Fruit fly (Drosophila melanogaster) whole organism, embryonic: ENCODE measurements around the gene goe.

Experiments used
- Atf-2 ChIP-seq: fragments of 200-800 bp; sonication (Bioruptor generic); optimal IDR thresholded peaks from 2 replicates; lab custom pipeline; 2016; ENCODE audit warnings: missing biosample characterization, missing genetic modification characterization
- Bgb ChIP-seq: fragments of 200-800 bp; sonication (Bioruptor generic); IDR thresholded peaks from 2 replicates; pipeline ENCODE4 v1.3.6; 2022; ENCODE audit warnings: missing biosample characterization, missing genetic modification characterization; ENCODE audit not compliant: partially characterized antibody
- Blimp-1 ChIP-seq: fragments of 200-800 bp; sonication (Bioruptor generic); optimal IDR thresholded peaks from 3 replicates; lab custom pipeline; 2018; ENCODE audit warnings: missing biosample characterization, missing genetic modification characterization, mild to moderate bottlenecking, moderate library complexity, missing genetic modification reagents
- CG10267 ChIP-seq: fragments of 200-800 bp; sonication (Bioruptor generic); optimal IDR thresholded peaks from 2 replicates; lab custom pipeline; 2018; ENCODE audit warnings: missing biosample characterization, mild to moderate bottlenecking, missing genetic modification characterization, moderate library complexity
- CG11504 ChIP-seq: fragments of 200-800 bp; sonication (Bioruptor generic); optimal IDR thresholded peaks from 3 replicates; lab custom pipeline; 2019; ENCODE audit warnings: missing biosample characterization, mild to moderate bottlenecking, missing genetic modification characterization, moderate library complexity
- CG13287 ChIP-seq: fragments of 200-800 bp; sonication (Bioruptor generic); IDR thresholded peaks from 2 replicates; pipeline ENCODE4 v1.3.6; 2022; ENCODE audit warnings: missing biosample characterization, missing genetic modification characterization; ENCODE audit not compliant: partially characterized antibody
- CG14441 ChIP-seq: fragments of 200-800 bp; sonication (Bioruptor generic); IDR thresholded peaks from 2 replicates; pipeline ENCODE4 v1.3.6; 2022; ENCODE audit warnings: missing biosample characterization, missing genetic modification characterization
- CG15073 ChIP-seq: fragments of 200-800 bp; sonication (Bioruptor generic); optimal IDR thresholded peaks from 2 replicates; lab custom pipeline; 2016; ENCODE audit warnings: missing biosample characterization, missing genetic modification characterization
- CG15696 ChIP-seq: fragments of 200-800 bp; sonication (Bioruptor generic); optimal IDR thresholded peaks from 2 replicates; lab custom pipeline; 2019; ENCODE audit warnings: missing biosample characterization, mild to moderate bottlenecking, missing genetic modification characterization, moderate library complexity
- CG32767 ChIP-seq: fragments of 200-800 bp; sonication (Bioruptor generic); IDR thresholded peaks from 2 replicates; pipeline ENCODE4 v1.3.6; 2022; ENCODE audit warnings: missing biosample characterization, missing genetic modification characterization
- CG3407 ChIP-seq: fragments of 200-800 bp; sonication (Bioruptor generic); optimal IDR thresholded peaks from 2 replicates; lab custom pipeline; 2018; ENCODE audit warnings: missing biosample characterization, mild to moderate bottlenecking, missing genetic modification characterization
- CG34376 ChIP-seq: fragments of 200-800 bp; sonication (Bioruptor generic); optimal IDR thresholded peaks from 2 replicates; lab custom pipeline; 2018; ENCODE audit warnings: missing biosample characterization, mild to moderate bottlenecking, missing genetic modification characterization
- CG43689 ChIP-seq: fragments of 200-800 bp; sonication (Bioruptor generic); IDR thresholded peaks from 2 replicates; pipeline ENCODE4 v1.3.6; 2022; ENCODE audit warnings: missing biosample characterization, missing genetic modification characterization
- CG8089 ChIP-seq: fragments of 200-800 bp; sonication (Bioruptor generic); optimal IDR thresholded peaks from 3 replicates; lab custom pipeline; 2016; ENCODE audit warnings: missing biosample characterization, missing genetic modification characterization
- CG8924 ChIP-seq: fragments of 200-800 bp; optimal IDR thresholded peaks from 3 replicates; lab custom pipeline; 2019; ENCODE audit warnings: missing biosample characterization, mild to moderate bottlenecking, missing genetic modification characterization, moderate library complexity
- CG9876 ChIP-seq: fragments of 200-800 bp; sonication (Bioruptor generic); optimal IDR thresholded peaks from 2 replicates; lab custom pipeline; 2016; ENCODE audit warnings: missing biosample characterization, missing genetic modification characterization
- Chrac-16 ChIP-seq: fragments of 200-800 bp; sonication (Bioruptor generic); optimal IDR thresholded peaks from 3 replicates; lab custom pipeline; 2016; ENCODE audit warnings: missing biosample characterization, missing genetic modification characterization
- CoRest ChIP-seq: fragments of 200-800 bp; sonication (Bioruptor generic); optimal IDR thresholded peaks from 3 replicates; lab custom pipeline; 2018; ENCODE audit warnings: missing biosample characterization, mild to moderate bottlenecking, missing genetic modification characterization, moderate library complexity
- Deaf1 ChIP-seq: fragments of 200-800 bp; optimal IDR thresholded peaks from 3 replicates; lab custom pipeline; 2019; ENCODE audit warnings: missing biosample characterization, mild to moderate bottlenecking, missing genetic modification characterization, moderate library complexity
- Doc2 ChIP-seq: fragments of 200-800 bp; sonication (Bioruptor generic); IDR thresholded peaks from 2 replicates; pipeline ENCODE4 v1.3.6; 2022; ENCODE audit warnings: missing biosample characterization, missing genetic modification characterization
- HLHmδ ChIP-seq: fragments of 200-800 bp; sonication (Bioruptor generic); optimal IDR thresholded peaks from 2 replicates; lab custom pipeline; 2018; ENCODE audit warnings: missing biosample characterization, mild to moderate bottlenecking, missing genetic modification characterization, moderate library complexity
- HmgZ ChIP-seq: fragments of 200-800 bp; sonication (Bioruptor generic); optimal IDR thresholded peaks from 2 replicates; lab custom pipeline; 2018; ENCODE audit warnings: missing biosample characterization, mild to moderate bottlenecking, missing genetic modification characterization
- Med ChIP-seq: fragments of 200-800 bp; sonication (Bioruptor generic); peaks from one replicate; lab custom pipeline; 2016; ENCODE audit warnings: missing biosample characterization, missing genetic modification characterization, mild to moderate bottlenecking, inconsistent platforms, moderate library complexity
- Nf-YB ChIP-seq: fragments of 200-800 bp; sonication (Bioruptor generic); optimal IDR thresholded peaks from 3 replicates; lab custom pipeline; 2019; ENCODE audit warnings: missing biosample characterization, mild to moderate bottlenecking, missing genetic modification characterization, moderate library complexity
- Oli ChIP-seq: fragments of 200-800 bp; sonication (Bioruptor generic); optimal IDR thresholded peaks from 2 replicates; lab custom pipeline; 2018; ENCODE audit warnings: missing biosample characterization, mild to moderate bottlenecking, missing genetic modification characterization, moderate library complexity
- PHDP ChIP-seq: fragments of 200-800 bp; sonication (Bioruptor generic); optimal IDR thresholded peaks from 3 replicates; lab custom pipeline; 2018; ENCODE audit warnings: missing biosample characterization, mild to moderate bottlenecking, missing genetic modification characterization, moderate library complexity
- Rx ChIP-seq: fragments of 200-800 bp; sonication (Bioruptor generic); IDR thresholded peaks from 2 replicates; pipeline ENCODE4 v1.3.6; 2022; ENCODE audit warnings: missing biosample characterization, missing genetic modification characterization
- Sox100B ChIP-seq: fragments of 200-800 bp; sonication (Bioruptor generic); optimal IDR thresholded peaks from 3 replicates; lab custom pipeline; 2018; ENCODE audit warnings: missing biosample characterization, mild to moderate bottlenecking, missing genetic modification characterization
- Ssrp ChIP-seq: fragments of 200-800 bp; sonication (Bioruptor generic); optimal IDR thresholded peaks from 2 replicates; lab custom pipeline; 2018; ENCODE audit warnings: missing biosample characterization, mild to moderate bottlenecking, missing genetic modification characterization, moderate library complexity
- Stat92E ChIP-seq, 3 experiments: fragments of >200 bp in 2 of 3; fragments of 200-800 bp in 1 of 3; sonication (Bioruptor generic) in 1 of 3; optimal IDR thresholded peaks; 2 replicates each; lab custom pipeline; 2017 to 2019; ENCODE audit warnings: missing biosample characterization in 3 of 3, missing genetic modification characterization in 3 of 3, mild to moderate bottlenecking in 1 of 3, moderate library complexity in 1 of 3
- Xbp1 ChIP-seq: fragments of 200-800 bp; sonication (Bioruptor generic); optimal IDR thresholded peaks from 3 replicates; lab custom pipeline; 2016; ENCODE audit warnings: missing biosample characterization, mild to moderate bottlenecking, missing genetic modification characterization
- bsh ChIP-seq, 2 experiments: fragments of 200-800 bp; sonication (Bioruptor generic); optimal IDR thresholded peaks; 2 replicates each; lab custom pipeline; 2017 to 2018; ENCODE audit warnings: mild to moderate bottlenecking in 2 of 2, missing biosample characterization in 2 of 2, missing genetic modification characterization in 2 of 2, moderate library complexity in 1 of 2
- dimm ChIP-seq: fragments of 200-800 bp; sonication (Bioruptor generic); IDR thresholded peaks from 2 replicates; pipeline ENCODE4 v1.3.6; 2022; ENCODE audit warnings: missing biosample characterization, missing genetic modification characterization
- dmrt99B ChIP-seq: fragments of 200-800 bp; sonication (Bioruptor generic); optimal IDR thresholded peaks from 2 replicates; lab custom pipeline; 2018; ENCODE audit warnings: missing biosample characterization, mild to moderate bottlenecking, missing genetic modification characterization, moderate library complexity
- gro ChIP-seq: fragments of 200-800 bp; sonication (Bioruptor generic); optimal IDR thresholded peaks from 2 replicates; lab custom pipeline; 2016; ENCODE audit warnings: missing biosample characterization, missing genetic modification characterization
- inv ChIP-seq: fragments of 200-800 bp; sonication (Bioruptor generic); IDR thresholded peaks from 2 replicates; pipeline ENCODE4 v1.3.6; 2022; ENCODE audit warnings: missing biosample characterization, missing genetic modification characterization; ENCODE audit not compliant: partially characterized antibody
- klu ChIP-seq: fragments of 200-800 bp; sonication (Bioruptor generic); IDR thresholded peaks from 2 replicates; pipeline ENCODE4 v1.3.6; 2022; ENCODE audit warnings: missing biosample characterization, missing genetic modification characterization
- kni ChIP-seq: fragments of 200-800 bp; sonication (Bioruptor generic); optimal IDR thresholded peaks from 3 replicates; lab custom pipeline; 2017; ENCODE audit warnings: mild to moderate bottlenecking, missing biosample characterization, missing genetic modification reagents, missing genetic modification characterization
- nmo ChIP-seq: fragments of 200-800 bp; sonication (Bioruptor generic); optimal IDR thresholded peaks from 2 replicates; lab custom pipeline; 2018; ENCODE audit warnings: missing biosample characterization, mild to moderate bottlenecking, missing genetic modification characterization, moderate library complexity
- oc ChIP-seq: fragments of 200-800 bp; sonication (Bioruptor generic); optimal IDR thresholded peaks from 2 replicates; lab custom pipeline; 2018; ENCODE audit warnings: missing biosample characterization, mild to moderate bottlenecking, missing genetic modification characterization, moderate library complexity
- otp ChIP-seq: fragments of 200-800 bp; sonication (Bioruptor generic); IDR thresholded peaks from 3 replicates; pipeline ENCODE4, ENCODE4 v1.3.6; 2022; ENCODE audit warnings: missing biosample characterization, missing genetic modification characterization
- pfk ChIP-seq: fragments of 200-800 bp; sonication (Bioruptor generic); optimal IDR thresholded peaks from 2 replicates; lab custom pipeline; 2018; ENCODE audit warnings: missing biosample characterization, mild to moderate bottlenecking, missing genetic modification characterization, moderate library complexity
- pzg ChIP-seq: fragments of 200-800 bp; sonication (Bioruptor generic); optimal IDR thresholded peaks from 3 replicates; lab custom pipeline; 2018; ENCODE audit warnings: missing biosample characterization, mild to moderate bottlenecking, missing genetic modification characterization, moderate library complexity
- sens-2 ChIP-seq: fragments of 200-800 bp; sonication (Bioruptor generic); IDR thresholded peaks from 2 replicates; pipeline ENCODE4 v1.3.6; 2022; ENCODE audit warnings: missing biosample characterization, missing genetic modification characterization
- seq ChIP-seq: fragments of 200-800 bp; sonication (Bioruptor generic); IDR thresholded peaks from 2 replicates; pipeline ENCODE4 v1.3.6; 2022; ENCODE audit warnings: missing biosample characterization, missing genetic modification characterization
- tap ChIP-seq: fragments of 200-800 bp; optimal IDR thresholded peaks from 3 replicates; lab custom pipeline; 2019; ENCODE audit warnings: missing biosample characterization, mild to moderate bottlenecking, missing genetic modification characterization, moderate library complexity
- ttk ChIP-seq: fragments of 200-800 bp; sonication (Bioruptor generic); IDR thresholded peaks from 2 replicates; pipeline ENCODE4 v2.1.2; 2022; ENCODE audit warnings: missing biosample characterization, missing genetic modification characterization
- tup ChIP-seq: fragments of 200-800 bp; sonication (Bioruptor generic); optimal IDR thresholded peaks from 2 replicates; lab custom pipeline; 2016; ENCODE audit warnings: missing biosample characterization, mild to moderate bottlenecking, missing genetic modification characterization, moderate library complexity
- vvl ChIP-seq: fragments of 200-800 bp; sonication (Bioruptor generic); IDR thresholded peaks from 2 replicates; pipeline ENCODE4 v1.3.6; 2022; ENCODE audit warnings: missing biosample characterization, missing genetic modification characterization
- wek ChIP-seq: fragments of 200-800 bp; sonication (Bioruptor generic); optimal IDR thresholded peaks from 3 replicates; lab custom pipeline; 2018; ENCODE audit warnings: missing biosample characterization, mild to moderate bottlenecking, missing genetic modification characterization, moderate library complexity

The goe gene

DNA sequence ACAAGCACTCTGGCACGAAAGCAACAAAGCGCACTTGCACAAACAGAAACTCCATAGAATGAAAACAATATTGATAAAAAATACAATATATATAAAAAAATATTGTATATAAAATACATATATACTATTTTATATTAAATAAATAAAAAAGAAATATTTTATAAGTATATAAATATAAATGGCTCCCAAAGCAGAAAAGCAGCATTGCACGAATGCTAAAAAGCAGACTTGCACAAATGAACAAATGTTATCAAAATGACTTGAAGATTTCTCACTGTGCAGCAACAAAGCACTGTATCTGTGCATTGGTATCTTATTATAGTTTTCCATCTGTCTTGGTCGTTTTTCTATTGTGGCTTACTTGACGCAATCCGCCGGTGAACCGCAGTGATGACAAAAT lies 17.1 kb upstream of the goe start (continued):
- 0 out of 2 replicates have a peak, but pooled peaks have one; percentile 11 for TF ChIP-seq vvl (GFP tag; lab: Robert Waterston, UW)
- no peak for TF ChIP-seq CG3407 (GFP tag; lab: Kevin White, UChicago)
- TF ChIP-seq sens-2 = no peak
- TF ChIP-seq Bgb (GFP tag; lab: Robert Waterston, UW) = no peak
- TF ChIP-seq CG9876 = no peak
- no peak for TF ChIP-seq CG15696 (tag; lab: Kevin White, UChicago)
- TF ChIP-seq gro (GFP tag; lab: Kevin White, UChicago) = no peak
- TF ChIP-seq CG8089 (GFP tag; lab: Kevin White, UChicago) = no peak
- TF ChIP-seq CoRest (tag; lab: Kevin White, UChicago) = peak; percentile 9
- TF ChIP-seq PHDP (tag; lab: Kevin White, UChicago) = peak; percentile 22
- peak; percentile 37 for TF ChIP-seq Oli (tag; lab: Kevin White, UChicago)
- no peak for TF ChIP-seq kni (GFP tag; lab: Kevin White, UChicago)
- TF ChIP-seq HmgZ (tag; lab: Kevin White, UChicago) = no peak
- no peak for TF ChIP-seq ttk (GFP tag; lab: Robert Waterston, UW)
- no peak for TF ChIP-seq CG34376
- TF ChIP-seq inv (GFP tag; lab: Robert Waterston, UW) = no peak
- no peak for TF ChIP-seq Doc2 (GFP tag; lab: Robert Waterston, UW)
- peak; percentile 69 for TF ChIP-seq CG11504
- TF ChIP-seq Med (GFP tag; lab: Kevin White, UChicago) = peak; percentile 32
- TF ChIP-seq bsh (GFP tag; optimal IDR thresholded peaks at IDR 0.05; lab: Kevin White, UChicago) = peak in 1 of 2 experiments; percentile 42
- TF ChIP-seq tap = peak; percentile 18
- TF ChIP-seq dmrt99B (tag; lab: Kevin White, UChicago) = peak; percentile 63
- TF ChIP-seq Sox100B = peak; percentile 38
- no peak for TF ChIP-seq CG15073 (GFP tag; lab: Kevin White, UChicago)
- TF ChIP-seq Nf-YB (GFP tag; lab: Kevin White, UChicago) = no peak
- peak; percentile 18; the same call in 1 of the 2 replicates for TF ChIP-seq Rx (GFP tag; lab: Robert Waterston, UW)
- TF ChIP-seq CG43689 = no peak
- TF ChIP-seq pzg = no peak
- no peak for TF ChIP-seq tup (GFP tag; lab: Kevin White, UChicago)
- no peak for TF ChIP-seq Chrac-16 (GFP tag; lab: Kevin White, UChicago)
- no peak for TF ChIP-seq Atf-2
- TF ChIP-seq CG32767 = no peak
- no peak for TF ChIP-seq otp (GFP tag; lab: Robert Waterston, UW)
- no peak for TF ChIP-seq wek (GFP tag; lab: Kevin White, UChicago)
- TF ChIP-seq oc (tag; lab: Kevin White, UChicago) = peak; percentile 3
- TF ChIP-seq CG14441 (GFP tag; lab: Robert Waterston, UW) = no peak
- TF ChIP-seq Deaf1 (tag; lab: Kevin White, UChicago) = no peak
- no peak for TF ChIP-seq CG10267 (tag; lab: Kevin White, UChicago)
- TF ChIP-seq Stat92E (GFP tag; optimal IDR thresholded peaks at IDR 0.05; lab: Kevin White, UChicago) = no peak
- TF ChIP-seq CG13287 (GFP tag; lab: Robert Waterston, UW) = no peak
- TF ChIP-seq Blimp-1 (GFP tag; lab: Kevin White, UChicago) = peak; percentile 14
- no peak for TF ChIP-seq pfk (GFP tag; lab: Kevin White, UChicago)
- TF ChIP-seq klu (GFP tag; lab: Robert Waterston, UW) = no peak
- TF ChIP-seq HLHmδ (GFP tag; lab: Kevin White, UChicago) = no peak
- no peak for TF ChIP-seq dimm
- TF ChIP-seq seq (GFP tag; lab: Robert Waterston, UW) = no peak
- peak; percentile 69 for TF ChIP-seq nmo (GFP tag; lab: Kevin White, UChicago)
- peak; percentile 18 for TF ChIP-seq Ssrp (tag; lab: Kevin White, UChicago)
- TF ChIP-seq CG8924 = peak; percentile 6
- no peak for TF ChIP-seq Xbp1
